Worm (Caenorhabditis elegans) whole organism, young adult: ENCODE data around the gene Y81G3A.1.

Experiments
- B0019.2 ChIP-seq: fragments of 200-800 bp; sonication (Bioruptor generic); conservative IDR thresholded peaks from 2 replicates; pipeline ENCODE4 v1.3.6; 2022; ENCODE audit warnings: missing genetic modification reagents, missing genetic modification characterization, missing compliant biosample characterization
- B0035.1 ChIP-seq: sonication (generic microtip); optimal IDR thresholded peaks from 2 replicates; lab custom pipeline; 2016; ENCODE audit warnings: missing genetic modification characterization, mild to moderate bottlenecking, missing compliant biosample characterization, missing genotype, missing genetic modification reagents
- B0261.1 ChIP-seq: sonication (generic microtip); optimal IDR thresholded peaks from 2 replicates; lab custom pipeline; 2016; ENCODE audit warnings: mild to moderate bottlenecking, missing genetic modification characterization, moderate library complexity, missing compliant biosample characterization
- D2030.7 ChIP-seq: fragments of 200-800 bp; sonication (Bioruptor generic); IDR thresholded peaks from 2 replicates; pipeline ENCODE4 v1.3.6; 2022; ENCODE audit warnings: missing genetic modification reagents, missing genetic modification characterization, missing compliant biosample characterization
- F22D6.2 ChIP-seq: sonication (generic microtip); optimal IDR thresholded peaks from 2 replicates; lab custom pipeline; 2016; ENCODE audit warnings: mild to moderate bottlenecking, missing genetic modification characterization, missing compliant biosample characterization
- F23B12.7 ChIP-seq: sonication (generic microtip); optimal IDR thresholded peaks from 2 replicates; lab custom pipeline; 2017; ENCODE audit warnings: missing genetic modification characterization, mild to moderate bottlenecking, missing compliant biosample characterization, antibody characterized with exemption, moderate library complexity; ENCODE audit not compliant: insufficient read depth
- F33H1.4 ChIP-seq: fragments of 200-800 bp; sonication (Bioruptor generic); IDR thresholded peaks from 2 replicates; pipeline ENCODE4 v1.3.6; 2022; ENCODE audit warnings: missing genetic modification reagents, missing genetic modification characterization, missing compliant biosample characterization
- F57C9.4 ChIP-seq: sonication (generic microtip); optimal IDR thresholded peaks from 2 replicates; lab custom pipeline; 2017; ENCODE audit warnings: mild to moderate bottlenecking, missing genetic modification characterization, missing compliant biosample characterization
- K11D2.4 ChIP-seq: fragments of 200-800 bp; sonication (Bioruptor generic); IDR thresholded peaks from 2 replicates; pipeline ENCODE4 v1.3.6; 2022; ENCODE audit warnings: missing genetic modification reagents, missing genetic modification characterization, missing compliant biosample characterization
- T07F8.4 ChIP-seq: sonication (generic microtip); optimal IDR thresholded peaks from 2 replicates; lab custom pipeline; 2016; ENCODE audit warnings: mild to moderate bottlenecking, missing genetic modification characterization, moderate library complexity, missing compliant biosample characterization
- T26A5.8 ChIP-seq: sonication (generic microtip); optimal IDR thresholded peaks from 2 replicates; lab custom pipeline; 2016; ENCODE audit warnings: missing genetic modification characterization, missing compliant biosample characterization
- Y53G8AR.9 ChIP-seq: fragments of 200-800 bp; sonication (Bioruptor generic); conservative IDR thresholded peaks from 2 replicates; pipeline ENCODE4 v1.3.6; 2022; ENCODE audit warnings: missing genetic modification reagents, missing genetic modification characterization, missing compliant biosample characterization
- ama-1 ChIP-seq, 3 experiments: fragments of 150-350 bp in 1 of 3; sonication (generic microtip) in 2 of 3; optimal IDR thresholded peaks; 2 replicates each; lab custom pipeline; 2014 to 2018; ENCODE audit warnings: missing biosample characterization in 2 of 3, missing genetic modification characterization in 2 of 3, missing genetic modification reagents in 2 of 3
- cebp-1 ChIP-seq, 2 experiments: fragments of 200-800 bp in 1 of 2; sonication (Bioruptor generic) in 1 of 2; sonication (generic microtip) in 1 of 2; IDR thresholded peaks in 1 of 2; optimal IDR thresholded peaks in 1 of 2; 2 replicates each; pipeline versions ENCODE4 v1.3.6 to Lab custom; 2017 to 2022; ENCODE audit warnings: missing compliant biosample characterization in 2 of 2, missing genetic modification characterization in 2 of 2, mild to moderate bottlenecking in 1 of 2, missing genetic modification reagents in 1 of 2, moderate library complexity in 1 of 2
- ceh-58 ChIP-seq: fragments of 200-800 bp; sonication (Bioruptor generic); IDR thresholded peaks from 2 replicates; pipeline ENCODE4 v1.3.6; 2022; ENCODE audit warnings: missing genetic modification characterization, missing compliant biosample characterization
- ceh-91 ChIP-seq: fragments of 200-800 bp; sonication (Bioruptor generic); IDR thresholded peaks from 2 replicates; pipeline ENCODE4 v1.3.6; 2022; ENCODE audit warnings: missing genetic modification reagents, missing genetic modification characterization, missing compliant biosample characterization
- chd-7 ChIP-seq: sonication (generic microtip); optimal IDR thresholded peaks from 2 replicates; lab custom pipeline; 2016; ENCODE audit warnings: mild to moderate bottlenecking, missing genetic modification characterization, moderate library complexity, missing compliant biosample characterization
- die-1 ChIP-seq: sonication (generic microtip); optimal IDR thresholded peaks from 2 replicates; lab custom pipeline; 2016; ENCODE audit warnings: missing genotype, mild to moderate bottlenecking, missing genetic modification characterization, missing compliant biosample characterization
- dpl-1 ChIP-seq: fragments of 150-350 bp; optimal IDR thresholded peaks from 2 replicates; lab custom pipeline; 2014; ENCODE audit warnings: missing biosample characterization, missing genetic modification reagents, missing genetic modification characterization
- efl-1 ChIP-seq: fragments of 150-350 bp; optimal IDR thresholded peaks from 2 replicates; lab custom pipeline; 2014; ENCODE audit warnings: missing biosample characterization, missing genetic modification reagents, missing genetic modification characterization
- egl-18 ChIP-seq: fragments of 200-800 bp; sonication (Bioruptor generic); IDR thresholded peaks from 2 replicates; pipeline ENCODE4 v1.3.6; 2022; ENCODE audit warnings: missing genetic modification reagents, missing genetic modification characterization, missing compliant biosample characterization
- ets-4 ChIP-seq: fragments of 200-800 bp; sonication (Bioruptor generic); optimal IDR thresholded peaks from 2 replicates; lab custom pipeline; 2018; ENCODE audit warnings: mild to moderate bottlenecking, missing genetic modification characterization, missing compliant biosample characterization
- fkh-3 ChIP-seq: sonication (generic microtip); optimal IDR thresholded peaks from 2 replicates; lab custom pipeline; 2016; ENCODE audit warnings: mild to moderate bottlenecking, missing genetic modification characterization, missing compliant biosample characterization
- gei-17 ChIP-seq: fragments of 200-800 bp; sonication (Bioruptor generic); optimal IDR thresholded peaks from 2 replicates; lab custom pipeline; 2018; ENCODE audit warnings: mild to moderate bottlenecking, missing genetic modification characterization, missing compliant biosample characterization
- him-1 ChIP-seq: sonication (generic microtip); optimal IDR thresholded peaks from 2 replicates; lab custom pipeline; 2016; ENCODE audit warnings: missing genotype, missing genetic modification reagents, missing genetic modification characterization, missing compliant biosample characterization
- hlh-12 ChIP-seq: sonication (generic microtip); optimal IDR thresholded peaks from 2 replicates; lab custom pipeline; 2016; ENCODE audit warnings: missing genetic modification characterization, missing compliant biosample characterization
- hmg-1.2 ChIP-seq: fragments of 200-800 bp; sonication (Bioruptor generic); IDR thresholded peaks from 2 replicates; pipeline ENCODE4 v1.3.6; 2022; ENCODE audit warnings: missing genetic modification reagents, missing genetic modification characterization, missing compliant biosample characterization
- hsf-1 ChIP-seq: fragments of 200-800 bp; sonication (Bioruptor generic); IDR thresholded peaks from 2 replicates; pipeline ENCODE4 v1.3.6; 2022; ENCODE audit warnings: missing genetic modification reagents, missing genetic modification characterization, missing compliant biosample characterization
- lin-54 ChIP-seq: fragments of 200-800 bp; sonication (Bioruptor generic); optimal IDR thresholded peaks from 2 replicates; lab custom pipeline; 2018; ENCODE audit warnings: mild to moderate bottlenecking, missing genetic modification characterization, missing compliant biosample characterization
- madf-10 ChIP-seq: sonication (generic microtip); optimal IDR thresholded peaks from 2 replicates; lab custom pipeline; 2016; ENCODE audit warnings: mild to moderate bottlenecking, missing genetic modification characterization, missing compliant biosample characterization
- madf-6 ChIP-seq: fragments of 200-800 bp; sonication (Bioruptor generic); IDR thresholded peaks from 2 replicates; pipeline ENCODE4 v1.3.6; 2022; ENCODE audit warnings: missing genetic modification reagents, missing genetic modification characterization, missing compliant biosample characterization
- madf-8 ChIP-seq: fragments of 200-800 bp; sonication (Bioruptor generic); conservative IDR thresholded peaks from 2 replicates; pipeline ENCODE4 v1.3.6; 2022; ENCODE audit warnings: missing genetic modification reagents, missing genetic modification characterization, missing compliant biosample characterization
- nhr-90 ChIP-seq: sonication (generic microtip); optimal IDR thresholded peaks from 2 replicates; lab custom pipeline; 2016; ENCODE audit warnings: missing genotype, mild to moderate bottlenecking, missing genetic modification characterization, missing compliant biosample characterization
- pha-4 ChIP-seq: fragments of 150-350 bp; sonication (generic microtip); optimal IDR thresholded peaks from 2 replicates; lab custom pipeline; 2014; ENCODE audit warnings: missing biosample characterization, missing genetic modification reagents, missing genetic modification characterization
- rec-8 ChIP-seq, 2 experiments: sonication (generic microtip); optimal IDR thresholded peaks; 2 replicates each; lab custom pipeline; 2016; ENCODE audit warnings: mild to moderate bottlenecking in 2 of 2, missing genetic modification characterization in 2 of 2, missing genetic modification reagents in 2 of 2, missing genotype in 2 of 2, missing biosample characterization in 1 of 2, missing compliant biosample characterization in 1 of 2, moderate library complexity in 1 of 2
- rpc-1 ChIP-seq, 2 experiments: fragments of 150-350 bp in 1 of 2; sonication (generic microtip) in 1 of 2; optimal IDR thresholded peaks; 2 replicates each; lab custom pipeline; 2014 to 2018; ENCODE audit warnings: missing biosample characterization in 1 of 2, missing genetic modification characterization in 1 of 2, missing genetic modification reagents in 1 of 2, missing genotype in 1 of 2
- sdz-38 ChIP-seq: sonication (generic microtip); optimal IDR thresholded peaks from 2 replicates; lab custom pipeline; 2016; ENCODE audit warnings: missing genotype, missing genetic modification characterization, missing compliant biosample characterization
- snpc-1.1 ChIP-seq: sonication (generic microtip); optimal IDR thresholded peaks from 2 replicates; lab custom pipeline; 2017; ENCODE audit warnings: missing genetic modification characterization, mild to moderate bottlenecking, missing compliant biosample characterization, antibody characterized with exemption, moderate library complexity, missing genotype, missing genetic modification reagents; ENCODE audit not compliant: insufficient read depth
- tbx-9 ChIP-seq: sonication (generic microtip); optimal IDR thresholded peaks from 2 replicates; lab custom pipeline; 2016; ENCODE audit warnings: borderline replicate concordance, missing genetic modification characterization, inconsistent platforms, missing compliant biosample characterization
- tlf-1 ChIP-seq: fragments of 200-800 bp; sonication (Bioruptor generic); optimal IDR thresholded peaks from 2 replicates; lab custom pipeline; 2018; ENCODE audit warnings: mild to moderate bottlenecking, missing genetic modification characterization, missing compliant biosample characterization
- unc-130 ChIP-seq: sonication (generic microtip); optimal IDR thresholded peaks from 2 replicates; lab custom pipeline; 2016; ENCODE audit warnings: missing genetic modification reagents, missing genetic modification characterization, missing compliant biosample characterization
- xnd-1 ChIP-seq: sonication (generic microtip); optimal IDR thresholded peaks from 2 replicates; lab custom pipeline; 2016; ENCODE audit warnings: missing genotype, missing genetic modification reagents, missing genetic modification characterization, missing compliant biosample characterization
- ztf-28 ChIP-seq: fragments of 200-800 bp; sonication (Bioruptor generic); IDR thresholded peaks from 2 replicates; pipeline ENCODE4 v1.3.6; 2022; ENCODE audit warnings: missing genetic modification reagents, missing genetic modification characterization, missing compliant biosample characterization

Gene Y81G3A.1

ce11 chrII:13130576-13130975, 46.9 kb upstream of the Y81G3A.1 start:
- TF ChIP-seq ama-1 (optimal IDR thresholded peaks at IDR 0.05; lab: Kevin White, UChicago) (no peak), ama-1 (GFP tag; optimal IDR thresholded peaks at IDR 0.05; lab: Kevin White, UChicago) (no peak), efl-1 (GFP tag; lab: Kevin White, UChicago) (peak; percentile 77), nhr-90 (tag; lab: Kevin White, UChicago) (no peak), snpc-1.1 (tag; lab: Kevin White, UChicago) (no peak), madf-6 (peak; percentile 89), madf-8 (GFP tag; lab: Robert Waterston, UW) (peak; percentile 74), xnd-1 (tag; lab: Kevin White, UChicago) (peak; percentile 41), B0261.1 (tag; lab: Kevin White, UChicago) (no peak), him-1 (tag; lab: Kevin White, UChicago) (no peak), F33H1.4 (GFP tag; lab: Robert Waterston, UW) (peak; percentile 28; the same call in 1 of the 2 replicates), D2030.7 (peak; percentile 52), ceh-91 (peak; percentile 58; the same call in 1 of the 2 replicates), T26A5.8 (tag; lab: Kevin White, UChicago) (no peak), hsf-1 (GFP tag; lab: Robert Waterston, UW) (no peak), K11D2.4 (no peak)

- TF ChIP-seq ztf-28 (GFP tag; lab: Robert Waterston, UW) (no peak), madf-10 (tag; lab: Kevin White, UChicago) (no peak), rpc-1 (optimal IDR thresholded peaks at IDR 0.05; lab: Kevin White, UChicago) (no peak), rpc-1 (tag; optimal IDR thresholded peaks at IDR 0.05; lab: Kevin White, UChicago) (no peak), F23B12.7 (no peak), tlf-1 (no peak), dpl-1 (GFP tag; lab: Kevin White, UChicago) (no peak), chd-7 (tag; lab: Kevin White, UChicago) (no peak), T07F8.4 (tag; lab: Kevin White, UChicago) (no peak), nhr-90 (tag; lab: Kevin White, UChicago) (no peak), snpc-1.1 (tag; lab: Kevin White, UChicago) (no peak), tbx-9 (tag; lab: Kevin White, UChicago) (no peak), gei-17 (GFP tag; lab: Kevin White, UChicago) (no peak), hmg-1.2 (no peak), B0035.1 (tag; lab: Kevin White, UChicago) (no peak), unc-130 (GFP tag; lab: Kevin White, UChicago) (no peak), B0019.2 (GFP tag; lab: Robert Waterston, UW) (no peak), lin-54 (no peak)
These were observed 45.9 kb upstream of the Y81G3A.1 start, which contains the start of gene F29C12.6 for ce11 chrII:13129602-13130001. TSS of gene F29C12.6 (plus strand) at chrII:13129902.

- TF ChIP-seq F57C9.4 (tag; lab: Kevin White, UChicago) = no peak
These were observed 39.0 kb upstream of the Y81G3A.1 start, which contains the start of gene bath-45 for ce11 chrII:13122720-13123119. TSS of gene bath-45 (plus strand) at chrII:13123020.

ce11 chrII:13117135-13117534, 33.4 kb upstream of the Y81G3A.1 start, which contains the start of gene gfm-1:
TSS of gene gfm-1 (plus strand) at chrII:13117483.
- TF ChIP-seq rec-8 (tag; optimal IDR thresholded peaks at IDR 0.05; lab: Kevin White, UChicago) (peak; percentile 2 to 89), pha-4 (tag; lab: Kevin White, UChicago) (no peak), die-1 (tag; lab: Kevin White, UChicago) (no peak), fkh-3 (tag; lab: Kevin White, UChicago) (no peak), ets-4 (GFP tag; lab: Kevin White, UChicago) (no peak), egl-18 (no peak), ceh-58 (GFP tag; lab: Robert Waterston, UW) (no peak), F22D6.2 (tag; lab: Kevin White, UChicago) (peak; percentile 30), K11D2.4 (no peak), sdz-38 (tag; lab: Kevin White, UChicago) (no peak), Y53G8AR.9 (GFP tag; lab: Robert Waterston, UW) (no peak), madf-8 (GFP tag; lab: Robert Waterston, UW) (0 out of 2 replicates have a peak, but pooled peaks have one; percentile 30), hlh-12 (tag; lab: Kevin White, UChicago) (no peak), cebp-1 (GFP tag; IDR thresholded peaks at IDR 0.05; lab: Robert Waterston, UW) (no peak), cebp-1 (tag; optimal IDR thresholded peaks at IDR 0.05; lab: Kevin White, UChicago) (peak; percentile 27)
